Worm (Caenorhabditis elegans): ENCODE measurements around the gene ltah-1.1.
"Not testable (repeated sequence)": the region's sequence is repeated elsewhere in the genome, so short reads cannot be mapped to it uniquely, and the experiment has no call there.

The ltah-1.1 gene

DNA sequence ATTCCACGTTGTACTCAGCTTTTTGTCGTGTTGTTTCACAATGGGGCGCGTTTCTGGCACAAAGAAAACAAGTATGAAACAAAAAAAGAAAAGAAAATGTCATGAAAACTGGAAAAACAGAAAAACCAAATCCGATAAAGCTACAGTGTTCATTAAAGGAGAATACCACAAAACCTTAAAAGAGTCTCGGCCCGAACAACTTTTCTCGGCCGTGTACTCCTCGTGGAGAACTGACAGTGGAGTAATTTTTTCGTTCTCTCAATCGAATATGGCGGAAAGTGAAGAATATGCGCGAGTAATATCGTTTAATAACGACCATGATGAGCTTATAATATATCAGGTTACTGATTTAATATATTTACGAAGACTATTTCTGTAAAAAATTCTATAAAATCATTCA is 915 bp upstream of the ltah-1.1 start, which contains the start of the genes tag-335 and vkmt-1:
TSS of gene tag-335 (minus strand) at position 88 of the 400 bp plus-strand sequence.
TSS of gene vkmt-1 (plus strand) at position 219 of the 400 bp plus-strand sequence.
- TF ChIP-seq W03F9.2 (tag; optimal IDR thresholded peaks at IDR 0.05), result peak; percentile 40
- no peak for TF ChIP-seq dao-5 (tag; optimal IDR thresholded peaks at IDR 0.05)
- TF ChIP-seq him-1 (tag; optimal IDR thresholded peaks at IDR 0.05), result no peak

DNA sequence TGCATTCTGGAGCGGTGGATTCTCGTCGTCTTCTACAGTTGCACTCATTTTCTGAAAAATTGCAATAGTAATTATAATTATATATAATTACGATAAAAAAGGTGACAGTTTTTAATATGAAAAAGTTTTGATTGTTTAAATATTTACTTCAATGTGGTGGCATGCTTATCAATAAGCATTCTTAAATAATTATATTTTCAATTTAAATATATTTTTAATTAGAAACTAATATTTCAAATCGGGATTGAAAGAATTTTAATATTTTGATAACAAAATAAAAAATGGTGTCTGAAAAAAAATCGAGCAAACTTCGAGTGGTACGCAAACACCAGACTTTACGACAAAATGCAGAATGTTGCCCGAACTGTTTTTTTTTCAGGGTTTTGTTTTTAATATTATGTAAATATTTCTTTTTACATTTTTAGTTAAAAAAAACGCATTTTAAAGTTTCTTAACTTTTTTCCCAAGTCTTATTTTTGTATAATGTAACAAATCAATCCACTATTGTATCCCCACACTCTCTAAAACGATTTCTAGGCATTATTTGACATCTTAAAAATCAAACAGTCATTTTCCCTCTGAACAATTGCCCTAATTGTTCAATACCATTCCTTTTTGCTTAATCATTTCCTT is 2.9 kb downstream of the ltah-1.1 start, which contains the start of the genes C42C1.12 and C42C1.19:
TSS of gene C42C1.12 (minus strand) at position 51 of the 633 bp plus-strand sequence.
TSS of gene C42C1.19 (plus strand) at position 583 of the 633 bp plus-strand sequence.
- TF ChIP-seq him-1 (tag; optimal IDR thresholded peaks at IDR 0.05) (no peak), W03F9.2 (tag; optimal IDR thresholded peaks at IDR 0.05) (peak; percentile 13)

DNA sequence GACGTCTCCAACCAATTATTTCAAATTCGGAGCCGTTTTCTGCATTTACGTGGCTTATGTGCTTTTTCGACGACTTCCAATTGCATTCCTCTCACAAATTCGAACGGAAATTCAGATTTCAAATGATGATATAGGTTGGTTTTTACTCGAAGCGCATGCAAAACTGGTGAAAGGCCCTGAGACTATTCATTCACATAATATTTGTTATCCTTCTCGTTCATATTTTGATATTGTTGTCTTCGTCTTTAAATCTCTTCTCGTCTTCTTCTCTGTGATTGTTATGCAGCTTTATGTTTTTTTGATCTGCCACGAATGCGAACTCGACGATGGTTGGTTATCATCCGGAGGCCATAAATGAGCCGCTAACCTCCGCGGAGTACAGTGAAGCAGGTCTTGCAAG is 3.5 kb downstream of the ltah-1.1 start, which contains the start of gene hpo-12:
TSS of gene hpo-12 (plus strand) at position 301 of the 400 bp plus-strand sequence.
- no peak for TF ChIP-seq him-1 (tag; optimal IDR thresholded peaks at IDR 0.05)
- no peak for TF ChIP-seq W03F9.2 (tag; optimal IDR thresholded peaks at IDR 0.05)
- no peak for TF ChIP-seq dao-5 (tag; optimal IDR thresholded peaks at IDR 0.05)

ce11 chrIV:12287628-12288027 is 8.2 kb downstream of the ltah-1.1 start, which contains the start of gene erl-1:
TSS of gene erl-1 (plus strand) at chrIV:12287928.
- no peak for TF ChIP-seq W03F9.2 (tag; optimal IDR thresholded peaks at IDR 0.05)
- TF ChIP-seq him-1 (tag; optimal IDR thresholded peaks at IDR 0.05), result no peak
- TF ChIP-seq dao-5 (tag; optimal IDR thresholded peaks at IDR 0.05), result no peak

ce11 chrIV:12289149-12289548 is 9.7 kb downstream of the ltah-1.1 start, which contains the start of gene C42C1.9:
TSS of gene C42C1.9 (plus strand) at chrIV:12289449.
- TF ChIP-seq him-1 (tag; optimal IDR thresholded peaks at IDR 0.05) (no peak), W03F9.2 (tag; optimal IDR thresholded peaks at IDR 0.05) (no peak), dao-5 (tag; optimal IDR thresholded peaks at IDR 0.05) (no peak)

DNA sequence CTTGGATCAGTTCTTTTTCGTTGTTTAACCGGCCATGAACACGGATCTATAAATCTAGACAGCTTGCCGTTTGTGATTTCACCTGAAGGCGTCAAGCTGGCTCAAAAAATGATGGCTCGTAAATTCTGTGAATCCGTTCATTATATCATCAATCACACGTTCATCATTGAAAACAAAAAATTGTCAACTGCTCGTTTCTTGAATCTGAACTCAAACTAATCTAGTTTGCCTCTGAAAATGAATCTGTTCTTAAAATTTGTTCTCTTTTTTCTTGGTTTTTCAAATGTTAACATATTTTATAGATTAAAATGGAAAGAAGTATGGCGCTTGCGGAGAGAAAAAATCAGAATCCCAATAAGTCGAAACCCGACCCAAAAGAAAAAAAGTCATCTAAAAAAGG is 11.3 kb downstream of the ltah-1.1 start, which contains the start of gene C42C1.8:
TSS of gene C42C1.8 (plus strand) at position 301 of the 400 bp plus-strand sequence.
- TF ChIP-seq dao-5 (tag; optimal IDR thresholded peaks at IDR 0.05) (no peak), W03F9.2 (tag; optimal IDR thresholded peaks at IDR 0.05) (no peak), him-1 (tag; optimal IDR thresholded peaks at IDR 0.05) (no peak)

DNA sequence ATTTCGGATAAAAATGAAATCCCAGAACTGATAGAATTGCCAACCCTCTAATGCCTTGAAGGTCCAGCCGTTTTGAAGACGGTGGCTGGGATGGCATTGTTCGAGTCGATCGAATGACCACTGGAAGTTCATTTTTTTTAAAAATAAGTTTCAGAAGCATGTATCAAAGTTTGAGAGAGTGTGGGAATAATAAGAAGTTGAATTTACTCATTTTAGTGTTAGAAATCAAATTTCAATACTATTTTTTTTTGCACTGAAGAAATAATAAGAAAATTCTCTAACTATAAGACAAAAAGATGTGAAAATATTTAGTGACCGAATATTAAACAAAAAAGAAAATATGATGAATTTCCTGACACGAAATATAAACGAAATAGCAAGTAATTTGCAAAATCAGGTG is 21.7 kb downstream of the ltah-1.1 start, which contains the start of gene oac-59:
TSS of gene oac-59 (minus strand) at position 101 of the 400 bp plus-strand sequence.
- TF ChIP-seq W03F9.2 (tag; optimal IDR thresholded peaks at IDR 0.05) (no peak), him-1 (tag; optimal IDR thresholded peaks at IDR 0.05) (no peak), dao-5 (tag; optimal IDR thresholded peaks at IDR 0.05) (no peak)

DNA sequence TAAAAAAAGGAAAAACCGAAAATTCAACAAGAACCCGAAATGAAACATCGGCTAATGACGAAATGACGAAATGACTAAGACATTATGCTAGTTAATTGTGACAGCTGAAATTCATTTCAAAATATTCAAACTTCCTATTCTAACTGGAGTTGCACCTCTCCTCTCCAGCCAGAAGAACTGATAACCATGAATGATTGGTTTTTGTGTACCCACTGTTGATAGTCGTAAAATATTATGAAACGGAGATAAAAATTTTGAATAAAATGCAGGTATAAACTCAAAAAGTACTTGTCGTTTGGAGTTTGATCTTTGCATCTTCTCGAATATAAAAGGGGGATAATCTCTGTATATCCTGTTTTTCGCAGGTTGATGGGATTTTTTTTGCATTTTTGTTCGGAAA is 23.5 kb downstream of the ltah-1.1 start:
- no peak for TF ChIP-seq W03F9.2 (tag; optimal IDR thresholded peaks at IDR 0.05)
- no peak for TF ChIP-seq dao-5 (tag; optimal IDR thresholded peaks at IDR 0.05)
- no peak for TF ChIP-seq him-1 (tag; optimal IDR thresholded peaks at IDR 0.05)

DNA sequence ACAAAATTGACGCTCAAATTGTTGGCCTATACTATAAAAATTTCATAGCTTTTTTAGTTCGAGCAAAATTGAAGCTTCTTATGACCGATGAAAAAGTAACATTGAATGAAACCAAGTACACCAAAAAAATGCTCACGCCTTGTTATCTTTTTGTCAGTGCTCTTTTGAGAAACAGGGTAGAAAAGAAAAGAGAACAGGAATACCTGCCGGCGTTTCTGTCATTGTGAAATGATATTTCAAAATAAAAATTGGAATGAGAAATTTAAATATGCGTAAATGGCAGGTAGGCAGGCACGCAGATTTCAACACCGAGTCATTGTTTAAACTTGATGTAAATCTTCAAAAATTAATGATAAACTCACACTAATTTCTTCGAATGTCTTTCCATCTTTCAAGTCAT is 25.3 kb downstream of the ltah-1.1 start:
- TF ChIP-seq W03F9.2 (tag; optimal IDR thresholded peaks at IDR 0.05) (no peak), dao-5 (tag; optimal IDR thresholded peaks at IDR 0.05) (no peak), him-1 (tag; optimal IDR thresholded peaks at IDR 0.05) (no peak)

ce11 chrIV:12305956-12306355 is 26.5 kb downstream of the ltah-1.1 start:
- no peak for TF ChIP-seq him-1 (tag; optimal IDR thresholded peaks at IDR 0.05)
- no peak for TF ChIP-seq dao-5 (tag; optimal IDR thresholded peaks at IDR 0.05)

ce11 chrIV:12307720-12308119 is 28.3 kb downstream of the ltah-1.1 start, which contains the start of gene oac-57:
TSS of gene oac-57 (minus strand) at chrIV:12307820.
- TF ChIP-seq dao-5 (tag; optimal IDR thresholded peaks at IDR 0.05), result no peak
- TF ChIP-seq him-1 (tag; optimal IDR thresholded peaks at IDR 0.05), result no peak
- no peak for TF ChIP-seq W03F9.2 (tag; optimal IDR thresholded peaks at IDR 0.05)

ce11 chrIV:12311597-12311996 is 32.2 kb downstream of the ltah-1.1 start, which contains the start of gene oac-58:
TSS of gene oac-58 (minus strand) at chrIV:12311697.
- no peak for TF ChIP-seq dao-5 (tag; optimal IDR thresholded peaks at IDR 0.05)
- no peak for TF ChIP-seq W03F9.2 (tag; optimal IDR thresholded peaks at IDR 0.05)
- no peak for TF ChIP-seq him-1 (tag; optimal IDR thresholded peaks at IDR 0.05)

DNA sequence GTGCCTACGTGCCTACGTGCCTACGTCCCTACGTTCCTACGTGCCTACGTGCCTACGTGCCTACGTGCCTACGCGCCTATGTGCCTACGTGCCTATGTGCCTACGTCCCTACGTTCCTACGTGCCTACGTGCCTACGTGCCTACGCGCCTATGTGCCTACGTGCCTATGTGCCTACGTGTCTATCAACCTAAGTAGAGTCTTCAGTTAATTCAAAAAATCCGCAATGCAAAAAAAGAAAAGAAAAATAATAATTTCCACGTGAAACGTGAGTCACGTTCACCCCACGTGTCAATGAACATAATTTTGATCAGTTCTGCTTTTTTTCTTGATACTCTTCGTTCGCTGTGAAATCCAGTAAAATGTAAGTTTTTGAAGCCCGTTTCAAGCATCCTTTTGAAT is 47.5 kb downstream of the ltah-1.1 start, which contains the start of gene F19B6.3:
TSS of gene F19B6.3 (plus strand) at position 301 of the 400 bp plus-strand sequence.
- TF ChIP-seq dao-5, him-1, W03F9.2 (tag; optimal IDR thresholded peaks at IDR 0.05): not testable (repeated sequence)

- no peak for TF ChIP-seq W03F9.2 (tag; optimal IDR thresholded peaks at IDR 0.05)
- no peak for TF ChIP-seq dao-5 (tag; optimal IDR thresholded peaks at IDR 0.05)
- TF ChIP-seq him-1 (tag; optimal IDR thresholded peaks at IDR 0.05), result no peak
Observed at ce11 chrIV:12330840-12331359, 51.5 kb downstream of the ltah-1.1 start, which contains the start of gene ufd-1. TSS of gene ufd-1 (minus strand) at chrIV:12330890.
